Fruit fly (Drosophila melanogaster) S2 (cell line): ENCODE results near the gene Cda5.

Experiments
- CG8478 ChIP-seq: fragments of >200 bp; optimal IDR thresholded peaks from 2 replicates; lab custom pipeline; 2018
- CTCF ChIP-seq, 2 experiments: fragments of >200 bp; optimal IDR thresholded peaks; 2 replicates each; lab custom pipeline; 2018

DNA sequence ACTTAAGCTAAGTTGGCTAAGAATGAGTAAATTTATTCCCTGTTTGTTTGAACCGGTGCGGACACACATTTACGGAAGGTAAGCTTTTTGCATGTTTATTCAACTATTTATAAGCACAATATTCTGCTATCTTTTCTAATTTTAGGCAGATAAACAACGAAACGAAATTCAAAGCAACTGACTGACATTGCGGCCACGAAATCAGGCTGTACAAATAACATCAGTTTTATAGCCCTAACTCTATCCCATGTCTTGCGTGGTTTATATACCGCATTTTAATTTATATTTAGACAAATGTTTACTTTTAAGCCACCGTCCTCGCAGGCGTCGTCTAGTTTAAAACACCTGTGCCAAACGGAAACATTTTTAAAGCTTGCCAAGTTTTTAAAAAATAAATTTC lies 19.9 kb upstream of the Cda5 start:
- TF ChIP-seq CTCF (optimal IDR thresholded peaks at IDR 0.05; lab: Kevin White, UChicago) (no peak), CG8478 (no peak)
